Worm (Caenorhabditis elegans): ENCODE data around the gene fbxa-14.

The fbxa-14 gene

ce11 chrIII:1288473-1289056, 35.8 kb downstream of the fbxa-14 start, which contains the start of gene fbxa-50:
Gene fbxa-50, minus strand, starts transcription at chrIII:1288523.
- TF ChIP-seq tbx-7 (tag; optimal IDR thresholded peaks at IDR 0.05) (no peak), ama-1 (optimal IDR thresholded peaks at IDR 0.05) (no peak), sox-2 (GFP tag; IDR thresholded peaks at IDR 0.05) (no peak)

DNA sequence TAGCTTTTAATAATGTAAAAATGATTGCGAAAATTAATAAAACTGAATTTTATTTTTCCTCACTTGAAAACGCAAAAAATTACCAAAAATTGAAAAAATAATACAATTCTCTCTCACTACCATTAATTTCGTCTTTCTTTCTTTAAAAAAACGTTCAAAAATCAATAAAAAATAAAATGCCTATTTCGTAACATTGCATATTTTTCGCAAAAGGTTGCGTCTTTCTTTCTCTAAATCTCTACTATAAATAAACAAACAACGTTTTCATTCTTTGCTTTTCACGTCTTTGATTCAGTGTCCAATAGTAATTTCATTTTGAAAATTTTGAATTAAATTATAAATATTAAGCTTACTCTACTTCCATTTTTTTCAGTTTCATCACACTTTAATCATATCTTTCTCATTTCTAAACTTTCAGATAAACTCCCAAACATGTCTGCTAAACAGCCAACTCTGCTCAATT, 39.8 kb downstream of the fbxa-14 start, which contains the start of gene fbxa-37:
TSS of gene fbxa-37 (plus strand) at position 413 of the 463 bp plus-strand sequence.
- TF ChIP-seq unc-86 (tag; optimal IDR thresholded peaks at IDR 0.05) = no peak
- no peak for TF ChIP-seq lim-6 (tag; optimal IDR thresholded peaks at IDR 0.05)
- no peak for TF ChIP-seq hlh-13 (GFP tag; optimal IDR thresholded peaks at IDR 0.05)
- no peak for TF ChIP-seq nhr-232 (tag; optimal IDR thresholded peaks at IDR 0.05)
- no peak for TF ChIP-seq ceh-22 (tag; optimal IDR thresholded peaks at IDR 0.05)
- TF ChIP-seq madf-2 (tag; optimal IDR thresholded peaks at IDR 0.05) = no peak
- no peak for TF ChIP-seq che-1 (tag; optimal IDR thresholded peaks at IDR 0.05)
- TF ChIP-seq ahr-1 (tag; optimal IDR thresholded peaks at IDR 0.05) = no peak
- TF ChIP-seq hlh-15 (tag; optimal IDR thresholded peaks at IDR 0.05) = no peak
- no peak for TF ChIP-seq fkh-10 (GFP tag; optimal IDR thresholded peaks at IDR 0.05)
- TF ChIP-seq ceh-30 (tag; optimal IDR thresholded peaks at IDR 0.05) = no peak
- no peak for TF ChIP-seq dmd-4 (tag; optimal IDR thresholded peaks at IDR 0.05; ENCODE audit: borderline replicate concordance)
- TF ChIP-seq tbx-2 (tag; optimal IDR thresholded peaks at IDR 0.05) = no peak
- TF ChIP-seq fax-1 (tag; optimal IDR thresholded peaks at IDR 0.05) = no peak
- TF ChIP-seq F13H6.1 (tag; optimal IDR thresholded peaks at IDR 0.05) = no peak
- TF ChIP-seq ama-1 (optimal IDR thresholded peaks at IDR 0.05) = no peak
- TF ChIP-seq lin-11 (tag; optimal IDR thresholded peaks at IDR 0.05) = no peak
- TF ChIP-seq ceh-48 (tag; optimal IDR thresholded peaks at IDR 0.05) = no peak

ce11 chrIII:1279197-1279596, 45.2 kb downstream of the fbxa-14 start:
- TF ChIP-seq elt-2 (tag; optimal IDR thresholded peaks at IDR 0.05) (peak; percentile 43), pqm-1 (tag; optimal IDR thresholded peaks at IDR 0.05) (peak; percentile 45), nhr-11 (tag; optimal IDR thresholded peaks at IDR 0.05) (no peak)

DNA sequence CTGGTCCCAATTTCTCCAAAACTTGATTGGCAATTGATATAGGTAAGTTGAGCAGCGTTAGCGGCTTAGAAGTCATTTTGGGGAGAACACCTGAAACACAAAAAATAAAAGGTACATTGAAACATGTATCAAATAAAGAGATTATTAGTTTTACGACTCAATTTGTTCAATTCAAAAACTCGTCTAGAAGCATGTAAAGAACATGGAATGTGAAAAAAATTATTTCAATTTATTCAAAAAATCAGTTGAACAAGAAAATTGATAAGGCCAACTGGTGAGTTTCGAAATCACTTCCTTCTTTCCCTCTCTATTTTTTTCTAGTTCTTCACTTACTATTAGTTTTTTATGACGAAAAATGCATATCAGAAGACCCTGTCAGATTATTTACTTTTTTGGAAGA, 48.9 kb downstream of the fbxa-14 start, which contains the start of gene fbxa-30:
TSS of gene fbxa-30 (minus strand) at position 101 of the 400 bp plus-strand sequence.
- TF ChIP-seq nfya-1 (tag; optimal IDR thresholded peaks at IDR 0.05) (no peak), sox-2 (GFP tag; IDR thresholded peaks at IDR 0.05) (no peak), rnt-1 (tag; optimal IDR thresholded peaks at IDR 0.05) (no peak), lin-11 (tag; optimal IDR thresholded peaks at IDR 0.05) (no peak), pax-1 (tag; optimal IDR thresholded peaks at IDR 0.05) (no peak), ceh-18 (tag; optimal IDR thresholded peaks at IDR 0.05) (no peak), unc-42 (tag; optimal IDR thresholded peaks at IDR 0.05) (no peak), ceh-45 (GFP tag; IDR thresholded peaks at IDR 0.05) (no peak), ztf-16 (tag; optimal IDR thresholded peaks at IDR 0.05) (no peak), elt-4 (tag; optimal IDR thresholded peaks at IDR 0.05) (no peak), ama-1 (optimal IDR thresholded peaks at IDR 0.05) (no peak), ceh-24 (tag; optimal IDR thresholded peaks at IDR 0.05) (no peak), T23F11.4 (GFP tag; optimal IDR thresholded peaks at IDR 0.05) (no peak), ceh-34 (tag; optimal IDR thresholded peaks at IDR 0.05) (no peak), che-1 (tag; optimal IDR thresholded peaks at IDR 0.05) (no peak), unc-3 (GFP tag; conservative IDR thresholded peaks at IDR 0.05) (no peak), unc-3 (tag; optimal IDR thresholded peaks at IDR 0.05) (no peak), unc-86 (tag; optimal IDR thresholded peaks at IDR 0.05) (no peak)

All from whole organism, late embryonic.